Worm (Caenorhabditis elegans): ENCODE results near the gene far-1.

DNA sequence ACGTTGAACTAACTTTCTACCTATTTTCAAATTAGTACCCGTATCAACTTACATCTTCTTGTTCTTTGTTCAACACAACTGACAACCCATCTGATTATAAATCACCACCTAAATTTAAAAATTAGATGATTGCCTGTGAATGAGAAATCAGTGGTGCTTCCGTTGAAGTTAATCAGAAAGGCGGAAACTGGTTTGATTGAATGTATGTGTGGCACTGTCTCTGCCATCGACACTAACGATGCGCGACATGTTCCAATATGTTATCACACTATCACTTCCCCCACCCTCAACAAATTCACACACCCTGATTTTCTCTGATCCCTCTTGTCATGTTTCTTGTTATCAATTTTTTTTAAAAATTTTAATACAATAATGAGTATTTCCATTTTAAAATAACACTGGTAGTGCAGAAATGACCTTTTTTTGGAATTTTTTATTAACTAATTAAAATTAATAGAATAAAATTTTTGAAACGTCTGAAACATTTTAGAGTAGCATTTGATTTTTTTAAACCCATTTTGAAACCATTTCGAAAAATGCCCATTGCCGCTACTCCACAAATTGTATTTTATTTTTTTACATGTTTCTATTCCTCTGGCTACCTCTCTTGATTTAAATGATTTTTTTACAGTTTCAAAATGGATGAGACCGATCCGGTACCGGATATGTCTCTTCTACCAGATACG lies 38.1 kb upstream of the far-1 start, which contains the start of gene ced-11:
- TF ChIP-seq ceh-82 (tag; optimal IDR thresholded peaks at IDR 0.05) (no peak), unc-62 (GFP tag; optimal IDR thresholded peaks at IDR 0.05 in 1 of 2) (peak in 1 of 2 experiments; percentile 17), unc-62 (tag; optimal IDR thresholded peaks at IDR 0.05) (no peak), nhr-11 (tag; optimal IDR thresholded peaks at IDR 0.05) (no peak)

Data from whole organism, L4 larva.